Fruit fly (Drosophila melanogaster) whole organism, embryonic: ENCODE results near the gene SecS.
A peak's percentile ranks its signal among the peaks of the same experiment; 100 is the strongest.

Experiments
- Abd-B ChIP-seq: fragments of 200-800 bp; sonication (Bioruptor generic); optimal IDR thresholded peaks from 2 replicates; lab custom pipeline; 2018; ENCODE audit warnings: missing biosample characterization, mild to moderate bottlenecking, missing genetic modification characterization, moderate library complexity
- Antp ChIP-seq: fragments of 200-800 bp; sonication (Bioruptor generic); optimal IDR thresholded peaks from 3 replicates; lab custom pipeline; 2016; ENCODE audit warnings: missing biosample characterization, missing genetic modification characterization
- Bdp1 ChIP-seq: fragments of 200-800 bp; sonication (Bioruptor generic); optimal IDR thresholded peaks from 3 replicates; lab custom pipeline; 2016; ENCODE audit warnings: missing biosample characterization, missing genetic modification characterization
- Bteb2 ChIP-seq: fragments of 200-800 bp; sonication (Bioruptor generic); optimal IDR thresholded peaks from 2 replicates; lab custom pipeline; 2016; ENCODE audit warnings: missing biosample characterization, missing genetic modification characterization
- CG10274 ChIP-seq: fragments of 200-800 bp; sonication (Bioruptor generic); optimal IDR thresholded peaks from 3 replicates; lab custom pipeline; 2017; ENCODE audit warnings: missing biosample characterization, mild to moderate bottlenecking, missing genetic modification characterization
- CG10654 ChIP-seq: fragments of 200-800 bp; sonication (Bioruptor generic); optimal IDR thresholded peaks from 2 replicates; lab custom pipeline; 2016; ENCODE audit warnings: missing biosample characterization, missing genetic modification characterization
- CG12155 ChIP-seq: fragments of 200-800 bp; sonication (Bioruptor generic); optimal IDR thresholded peaks from 3 replicates; lab custom pipeline; 2016; ENCODE audit warnings: missing biosample characterization, missing genetic modification characterization
- CG14667 ChIP-seq: fragments of 200-800 bp; sonication (Bioruptor generic); IDR thresholded peaks from 2 replicates; pipeline ENCODE4 v1.3.6; 2022; ENCODE audit warnings: missing biosample characterization, missing genetic modification characterization
- CG15601 ChIP-seq: fragments of 200-800 bp; sonication (Bioruptor generic); optimal IDR thresholded peaks from 3 replicates; lab custom pipeline; 2019; ENCODE audit warnings: missing biosample characterization, mild to moderate bottlenecking, missing genetic modification characterization, moderate library complexity
- CG15696 ChIP-seq: fragments of 200-800 bp; sonication (Bioruptor generic); optimal IDR thresholded peaks from 2 replicates; lab custom pipeline; 2019; ENCODE audit warnings: missing biosample characterization, mild to moderate bottlenecking, missing genetic modification characterization, moderate library complexity
- CG17328 ChIP-seq: fragments of 200-800 bp; sonication (Bioruptor generic); IDR thresholded peaks from 2 replicates; pipeline ENCODE4 v1.3.6; 2022; ENCODE audit warnings: missing biosample characterization, missing genetic modification characterization
- CG17829 ChIP-seq: fragments of 200-800 bp; optimal IDR thresholded peaks from 2 replicates; lab custom pipeline; 2019; ENCODE audit warnings: missing biosample characterization, mild to moderate bottlenecking, missing genetic modification characterization, moderate library complexity
- CG2889 ChIP-seq: fragments of 200-800 bp; sonication (Bioruptor generic); IDR thresholded peaks from 3 replicates; pipeline ENCODE4 v1.3.6; 2022; ENCODE audit warnings: missing biosample characterization, missing genetic modification characterization
- CG6175 ChIP-seq: fragments of 200-800 bp; sonication (Bioruptor generic); IDR thresholded peaks from 3 replicates; pipeline ENCODE4 v1.3.6; 2022; ENCODE audit warnings: missing biosample characterization, missing genetic modification characterization
- CG6272 ChIP-seq: fragments of 200-800 bp; sonication (Bioruptor generic); IDR thresholded peaks from 2 replicates; pipeline ENCODE4 v1.3.6; 2022; ENCODE audit warnings: missing biosample characterization, missing genetic modification characterization
- CG7556 ChIP-seq: fragments of 200-800 bp; sonication (Bioruptor generic); optimal IDR thresholded peaks from 2 replicates; lab custom pipeline; 2017; ENCODE audit warnings: missing biosample characterization, mild to moderate bottlenecking, missing genetic modification characterization
- CG9727 ChIP-seq: fragments of 200-800 bp; sonication (Bioruptor generic); optimal IDR thresholded peaks from 3 replicates; lab custom pipeline; 2017; ENCODE audit warnings: missing biosample characterization, mild to moderate bottlenecking, missing genetic modification characterization
- Dp ChIP-seq: fragments of 200-800 bp; sonication (Bioruptor generic); optimal IDR thresholded peaks from 2 replicates; lab custom pipeline; 2018; ENCODE audit warnings: missing biosample characterization, mild to moderate bottlenecking, missing genetic modification characterization, moderate library complexity
- E2f1 ChIP-seq: fragments of 200-800 bp; sonication (Bioruptor generic); IDR thresholded peaks from 2 replicates; pipeline ENCODE4 v1.3.6; 2022; ENCODE audit warnings: missing biosample characterization, missing genetic modification characterization
- E2f2 ChIP-seq: fragments of 200-800 bp; sonication (Bioruptor generic); IDR thresholded peaks from 2 replicates; pipeline ENCODE4 v1.3.6; 2022; ENCODE audit warnings: missing biosample characterization, missing genetic modification characterization
- Eip74EF ChIP-seq, 2 experiments: fragments of 200-800 bp in 1 of 2; fragments of >200 bp in 1 of 2; sonication (Bioruptor generic) in 1 of 2; optimal IDR thresholded peaks; 2 replicates each; lab custom pipeline; 2017 to 2019; ENCODE audit warnings: missing biosample characterization in 2 of 2, missing genetic modification characterization in 2 of 2, mild to moderate bottlenecking in 1 of 2, moderate library complexity in 1 of 2
- Fer1 ChIP-seq: fragments of 200-800 bp; sonication (Bioruptor generic); optimal IDR thresholded peaks from 2 replicates; lab custom pipeline; 2017; ENCODE audit warnings: missing biosample characterization, mild to moderate bottlenecking, missing genetic modification characterization
- GATAe ChIP-seq: fragments of 200-800 bp; sonication (Bioruptor generic); conservative IDR thresholded peaks from 2 replicates; pipeline ENCODE4 v1.3.6; 2022; ENCODE audit warnings: missing biosample characterization, missing genetic modification characterization
- Hmr ChIP-seq: fragments of 200-800 bp; sonication (Bioruptor generic); optimal IDR thresholded peaks from 3 replicates; lab custom pipeline; 2017; ENCODE audit warnings: mild to moderate bottlenecking, missing biosample characterization, missing genetic modification reagents, missing genetic modification characterization
- Lim3 ChIP-seq: fragments of 200-800 bp; sonication (Bioruptor generic); IDR thresholded peaks from 2 replicates; pipeline ENCODE4 v1.3.6; 2022; ENCODE audit warnings: missing biosample characterization, missing genetic modification characterization
- Lpt ChIP-seq: fragments of >200 bp; optimal IDR thresholded peaks from 2 replicates; lab custom pipeline; 2018; ENCODE audit warnings: missing biosample characterization, missing genetic modification characterization
- Nf-YA ChIP-seq: fragments of 200-800 bp; sonication (Bioruptor generic); IDR thresholded peaks from 2 replicates; pipeline ENCODE4 v1.3.6; 2022; ENCODE audit warnings: missing biosample characterization, missing genetic modification characterization
- Optix ChIP-seq: fragments of 200-800 bp; sonication (Bioruptor generic); IDR thresholded peaks from 3 replicates; pipeline ENCODE4 v1.3.6; 2022; ENCODE audit warnings: missing biosample characterization, missing genetic modification characterization
- Poxn ChIP-seq: fragments of 200-800 bp; sonication (Bioruptor generic); IDR thresholded peaks from 2 replicates; pipeline ENCODE4 v1.3.6; 2022; ENCODE audit warnings: missing biosample characterization, missing genetic modification characterization
- Side ChIP-seq: fragments of 200-800 bp; sonication (Bioruptor generic); optimal IDR thresholded peaks from 2 replicates; lab custom pipeline; 2016; ENCODE audit warnings: missing biosample characterization, missing genetic modification characterization
- Ssrp ChIP-seq: fragments of 200-800 bp; sonication (Bioruptor generic); optimal IDR thresholded peaks from 2 replicates; lab custom pipeline; 2018; ENCODE audit warnings: missing biosample characterization, mild to moderate bottlenecking, missing genetic modification characterization, moderate library complexity
- ab ChIP-seq: fragments of 200-800 bp; sonication (Bioruptor generic); optimal IDR thresholded peaks from 2 replicates; lab custom pipeline; 2016; ENCODE audit warnings: missing biosample characterization, missing genetic modification characterization
- cad ChIP-seq: fragments of >200 bp; optimal IDR thresholded peaks from 2 replicates; lab custom pipeline; 2017; ENCODE audit warnings: missing biosample characterization, missing genetic modification characterization
- cas ChIP-seq: fragments of 200-800 bp; sonication (Bioruptor generic); IDR thresholded peaks from 2 replicates; pipeline ENCODE4 v1.3.6; 2022; ENCODE audit warnings: missing biosample characterization, missing genetic modification characterization
- caup ChIP-seq: fragments of 200-800 bp; sonication (Bioruptor generic); optimal IDR thresholded peaks from 3 replicates; lab custom pipeline; 2017; ENCODE audit warnings: missing biosample characterization, mild to moderate bottlenecking, missing genetic modification characterization, moderate library complexity; ENCODE audit not compliant: severe bottlenecking
- dimm ChIP-seq: fragments of 200-800 bp; sonication (Bioruptor generic); IDR thresholded peaks from 2 replicates; pipeline ENCODE4 v1.3.6; 2022; ENCODE audit warnings: missing biosample characterization, missing genetic modification characterization
- dpn ChIP-seq, 2 experiments: fragments of 200-800 bp; sonication (Bioruptor generic); optimal IDR thresholded peaks; 3 replicates each; lab custom pipeline; 2016; ENCODE audit warnings: missing biosample characterization in 2 of 2, missing genetic modification characterization in 2 of 2
- gce ChIP-seq: fragments of 200-800 bp; sonication (Bioruptor generic); IDR thresholded peaks from 3 replicates; pipeline ENCODE4 v1.3.6; 2022; ENCODE audit warnings: missing biosample characterization, missing genetic modification characterization
- jing ChIP-seq: fragments of 200-800 bp; sonication (Bioruptor generic); optimal IDR thresholded peaks from 2 replicates; lab custom pipeline; 2018; ENCODE audit warnings: missing biosample characterization, mild to moderate bottlenecking, missing genetic modification characterization
- lola ChIP-seq, 3 experiments: fragments of >200 bp in 2 of 3; fragments of 200-800 bp in 1 of 3; sonication (Bioruptor generic) in 1 of 3; optimal IDR thresholded peaks; 2 replicates each; lab custom pipeline; 2017 to 2019; ENCODE audit warnings: missing biosample characterization in 3 of 3, missing genetic modification characterization in 3 of 3, mild to moderate bottlenecking in 1 of 3, moderate library complexity in 1 of 3
- mld ChIP-seq: fragments of 200-800 bp; sonication (Bioruptor generic); IDR thresholded peaks from 3 replicates; pipeline ENCODE4 v1.3.6; 2022; ENCODE audit warnings: missing biosample characterization, missing genetic modification characterization; ENCODE audit not compliant: partially characterized antibody
- nmo ChIP-seq: fragments of 200-800 bp; sonication (Bioruptor generic); optimal IDR thresholded peaks from 2 replicates; lab custom pipeline; 2018; ENCODE audit warnings: missing biosample characterization, mild to moderate bottlenecking, missing genetic modification characterization, moderate library complexity
- oc ChIP-seq: fragments of 200-800 bp; sonication (Bioruptor generic); optimal IDR thresholded peaks from 2 replicates; lab custom pipeline; 2018; ENCODE audit warnings: missing biosample characterization, mild to moderate bottlenecking, missing genetic modification characterization, moderate library complexity
- row ChIP-seq: fragments of 200-800 bp; sonication (Bioruptor generic); IDR thresholded peaks from 3 replicates; pipeline ENCODE4 v1.3.6; 2022; ENCODE audit warnings: missing biosample characterization, missing genetic modification characterization
- scrt ChIP-seq: fragments of 200-800 bp; sonication (Bioruptor generic); optimal IDR thresholded peaks from 2 replicates; lab custom pipeline; 2018; ENCODE audit warnings: missing biosample characterization, mild to moderate bottlenecking, missing genetic modification characterization, moderate library complexity
- sd ChIP-seq: fragments of 200-800 bp; sonication (Bioruptor generic); optimal IDR thresholded peaks from 3 replicates; lab custom pipeline; 2018; ENCODE audit warnings: missing biosample characterization, mild to moderate bottlenecking, missing genetic modification characterization, moderate library complexity
- sim ChIP-seq: fragments of 200-800 bp; sonication (Bioruptor generic); IDR thresholded peaks from 2 replicates; pipeline ENCODE4 v1.3.6; 2022; ENCODE audit warnings: missing biosample characterization, missing genetic modification characterization
- tx ChIP-seq: fragments of 200-800 bp; sonication (Bioruptor generic); optimal IDR thresholded peaks from 2 replicates; lab custom pipeline; 2016; ENCODE audit warnings: missing biosample characterization, missing genetic modification characterization
- usp ChIP-seq: fragments of >200 bp; optimal IDR thresholded peaks from 2 replicates; lab custom pipeline; 2017; ENCODE audit warnings: missing biosample characterization, missing genetic modification characterization
- vnd ChIP-seq: fragments of 200-800 bp; sonication (Bioruptor generic); IDR thresholded peaks from 3 replicates; pipeline ENCODE4 v1.3.6; 2022; ENCODE audit warnings: missing biosample characterization, missing genetic modification characterization; ENCODE audit not compliant: partially characterized antibody
- zfh2 ChIP-seq: fragments of 200-800 bp; sonication (Bioruptor generic); optimal IDR thresholded peaks from 2 replicates; lab custom pipeline; 2016; ENCODE audit warnings: missing biosample characterization, missing genetic modification characterization

SecS gene

DNA sequence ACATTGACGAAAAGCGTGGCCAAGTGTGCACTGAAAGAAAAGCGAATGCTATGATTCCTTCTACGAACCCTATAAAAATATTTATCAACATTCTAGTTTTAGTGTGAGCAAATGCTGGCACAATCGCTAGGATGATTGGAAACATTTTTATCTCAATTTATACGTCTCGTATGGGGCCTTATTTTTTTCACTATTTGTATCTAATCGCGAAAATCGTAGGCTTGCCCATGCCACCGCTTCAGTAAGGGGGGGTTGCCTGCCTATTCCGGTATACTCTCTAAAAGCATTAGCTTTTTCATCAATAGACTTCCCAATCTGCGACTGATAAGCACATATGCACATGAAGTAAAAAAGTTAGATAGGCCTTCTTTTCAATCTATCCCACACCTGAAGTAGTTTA lies 35.6 kb upstream of the SecS start (continued):
- peak; percentile 57 to 74 for TF ChIP-seq dpn (GFP tag; optimal IDR thresholded peaks at IDR 0.05; lab: Kevin White, UChicago)
- TF ChIP-seq nmo: peak; percentile 81
- TF ChIP-seq Optix: peak; percentile 90
- TF ChIP-seq mld (GFP tag; lab: Robert Waterston, UW): no peak
- peak; percentile 33 for TF ChIP-seq CG15601
- TF ChIP-seq ab: no peak
- peak; percentile 74 for TF ChIP-seq gce (GFP tag; lab: Robert Waterston, UW)
- TF ChIP-seq Fer1: peak; percentile 82
- no peak for TF ChIP-seq jing (GFP tag; lab: Kevin White, UChicago)
- peak; percentile 72 for TF ChIP-seq sim (GFP tag; lab: Robert Waterston, UW)
- TF ChIP-seq Poxn (GFP tag; lab: Robert Waterston, UW): peak; percentile 33; the same call in 1 of the 2 replicates
- peak; percentile 70 for TF ChIP-seq Antp (GFP tag; lab: Kevin White, UChicago)
- TF ChIP-seq CG17328 (GFP tag; lab: Robert Waterston, UW): peak; percentile 80
- peak; percentile 61 for TF ChIP-seq CG10654 (GFP tag; lab: Kevin White, UChicago)
- TF ChIP-seq lola (GFP tag; optimal IDR thresholded peaks at IDR 0.05; lab: Kevin White, UChicago): no peak
- peak; percentile 77 for TF ChIP-seq CG9727 (GFP tag; lab: Kevin White, UChicago)
- TF ChIP-seq GATAe: peak; percentile 94
- peak in 1 of 2 experiments; percentile 59 for TF ChIP-seq Eip74EF (GFP tag; optimal IDR thresholded peaks at IDR 0.05; lab: Kevin White, UChicago)
- 0 out of 2 replicates have a peak, but pooled peaks have one; percentile 8 for TF ChIP-seq Lim3 (GFP tag; lab: Robert Waterston, UW)
- TF ChIP-seq CG15696 (tag; lab: Kevin White, UChicago): no peak
- no peak for TF ChIP-seq vnd (GFP tag; lab: Robert Waterston, UW)
- peak; percentile 67; the same call in 1 of the 2 replicates for TF ChIP-seq cas (GFP tag; lab: Robert Waterston, UW)
- TF ChIP-seq tx (GFP tag; lab: Kevin White, UChicago): peak; percentile 58
- TF ChIP-seq Hmr: peak; percentile 88
- peak; percentile 60 for TF ChIP-seq scrt (GFP tag; lab: Kevin White, UChicago)
- peak; percentile 73; the same call in 2 of the 3 replicates for TF ChIP-seq CG6175 (GFP tag; lab: Robert Waterston, UW)
- TF ChIP-seq sd (tag; lab: Kevin White, UChicago): peak; percentile 78
- TF ChIP-seq Dp (GFP tag; lab: Kevin White, UChicago): no peak
- TF ChIP-seq caup: peak; percentile 85
- TF ChIP-seq Abd-B (GFP tag; lab: Kevin White, UChicago): no peak
- TF ChIP-seq Nf-YA: peak; percentile 78
- peak; percentile 86 for TF ChIP-seq E2f1 (GFP tag; lab: Robert Waterston, UW)
- peak; percentile 84 for TF ChIP-seq CG6272 (GFP tag; lab: Robert Waterston, UW)
- peak; percentile 82 for TF ChIP-seq CG7556
- TF ChIP-seq Bteb2: peak; percentile 31
- TF ChIP-seq Side (GFP tag; lab: Kevin White, UChicago): peak; percentile 71
- peak; percentile 81 for TF ChIP-seq CG14667 (GFP tag; lab: Robert Waterston, UW)
- TF ChIP-seq CG2889: peak; percentile 73; the same call in 2 of the 3 replicates
- TF ChIP-seq row: peak; percentile 92
- TF ChIP-seq CG12155 (GFP tag; lab: Kevin White, UChicago): peak; percentile 52
- no peak for TF ChIP-seq cad
- peak; percentile 51 for TF ChIP-seq CG17829 (tag; lab: Kevin White, UChicago)
- TF ChIP-seq zfh2 (GFP tag; lab: Kevin White, UChicago): peak; percentile 74
- peak; percentile 71 for TF ChIP-seq Ssrp
- TF ChIP-seq Bdp1 (GFP tag; lab: Kevin White, UChicago): peak; percentile 69
- TF ChIP-seq usp: no peak
- peak; percentile 69 for TF ChIP-seq oc
- TF ChIP-seq dimm (GFP tag; lab: Robert Waterston, UW): peak; percentile 42; the same call in 1 of the 2 replicates
- TF ChIP-seq E2f2 (GFP tag; lab: Robert Waterston, UW): peak; percentile 68
- no peak for TF ChIP-seq Lpt (GFP tag; lab: Kevin White, UChicago)
- TF ChIP-seq CG10274 (GFP tag; lab: Kevin White, UChicago): peak; percentile 36
